Worm (Caenorhabditis elegans) whole organism, L2 larva: ENCODE measurements around the gene F47B10.9.

Experiments used
- C34F6.9 ChIP-seq: fragments of 150-350 bp; optimal IDR thresholded peaks from 2 replicates; lab custom pipeline; 2014; ENCODE audit warnings: missing biosample characterization, missing genetic modification characterization
- Y55F3AM.14 ChIP-seq: fragments of 200-800 bp; sonication (Bioruptor generic); optimal IDR thresholded peaks from 2 replicates; lab custom pipeline; 2018; ENCODE audit warnings: mild to moderate bottlenecking, missing genetic modification characterization, missing compliant biosample characterization
- aly-2 ChIP-seq: fragments of 150-350 bp; optimal IDR thresholded peaks from 2 replicates; lab custom pipeline; 2014; ENCODE audit warnings: missing biosample characterization, missing genetic modification characterization
- ama-1 ChIP-seq: fragments of 150-350 bp; optimal IDR thresholded peaks from 2 replicates; lab custom pipeline; 2018; ENCODE audit warnings: inconsistent platforms
- blmp-1 ChIP-seq: sonication (generic microtip); optimal IDR thresholded peaks from 2 replicates; lab custom pipeline; 2017; ENCODE audit warnings: missing genetic modification characterization, mild to moderate bottlenecking, missing compliant biosample characterization, antibody characterized with exemption, moderate library complexity; ENCODE audit not compliant: insufficient read depth
- ceh-82 ChIP-seq: fragments of 150-350 bp; optimal IDR thresholded peaks from 2 replicates; lab custom pipeline; 2014; ENCODE audit warnings: missing biosample characterization, missing genetic modification characterization
- dmd-4 ChIP-seq: sonication (generic microtip); optimal IDR thresholded peaks from 2 replicates; lab custom pipeline; 2017; ENCODE audit warnings: missing biosample characterization, missing genetic modification characterization
- elt-1 ChIP-seq: fragments of 150-350 bp; optimal IDR thresholded peaks from 2 replicates; lab custom pipeline; 2014; ENCODE audit warnings: missing biosample characterization, missing genetic modification characterization
- elt-3 ChIP-seq: sonication (generic microtip); optimal IDR thresholded peaks from 2 replicates; lab custom pipeline; 2017; ENCODE audit warnings: missing biosample characterization, missing genetic modification characterization
- fos-1 ChIP-seq: fragments of 150-350 bp; optimal IDR thresholded peaks from 2 replicates; lab custom pipeline; 2014; ENCODE audit warnings: missing biosample characterization, missing genetic modification characterization
- gmeb-1 ChIP-seq: fragments of 150-350 bp; optimal IDR thresholded peaks from 2 replicates; lab custom pipeline; 2014; ENCODE audit warnings: missing biosample characterization, missing genetic modification characterization
- lin-11 ChIP-seq: fragments of 150-350 bp; sonication (generic microtip); optimal IDR thresholded peaks from 2 replicates; lab custom pipeline; 2014; ENCODE audit warnings: missing biosample characterization, missing genetic modification characterization, inconsistent platforms, mixed read lengths
- lin-13 ChIP-seq: fragments of 150-350 bp; optimal IDR thresholded peaks from 2 replicates; lab custom pipeline; 2014; ENCODE audit warnings: missing biosample characterization, missing genetic modification reagents, missing genetic modification characterization
- lin-39 ChIP-seq: fragments of 150-350 bp; optimal IDR thresholded peaks from 2 replicates; lab custom pipeline; 2014; ENCODE audit warnings: missing biosample characterization, missing genetic modification reagents, missing genetic modification characterization
- lsy-2 ChIP-seq, 2 experiments: fragments of 150-350 bp in 1 of 2; sonication (generic microtip) in 1 of 2; optimal IDR thresholded peaks; 2 replicates each; lab custom pipeline; 2014 to 2017; ENCODE audit warnings: missing biosample characterization in 2 of 2, missing genetic modification characterization in 2 of 2
- mab-5 ChIP-seq: fragments of 150-350 bp; optimal IDR thresholded peaks from 2 replicates; lab custom pipeline; 2014; ENCODE audit warnings: missing biosample characterization, missing genetic modification characterization
- mbf-1 ChIP-seq: sonication (generic microtip); optimal IDR thresholded peaks from 2 replicates; lab custom pipeline; 2017; ENCODE audit warnings: missing biosample characterization, missing genetic modification characterization
- nhr-10 ChIP-seq: sonication (generic microtip); optimal IDR thresholded peaks from 2 replicates; lab custom pipeline; 2017; ENCODE audit warnings: missing biosample characterization, missing genetic modification characterization
- nhr-12 ChIP-seq: fragments of 150-350 bp; optimal IDR thresholded peaks from 2 replicates; lab custom pipeline; 2014; ENCODE audit warnings: missing biosample characterization, missing genetic modification characterization
- nhr-21 ChIP-seq: fragments of 150-350 bp; optimal IDR thresholded peaks from 2 replicates; lab custom pipeline; 2014; ENCODE audit warnings: missing biosample characterization, missing genetic modification characterization
- nhr-23 ChIP-seq: fragments of 150-350 bp; optimal IDR thresholded peaks from 2 replicates; lab custom pipeline; 2014; ENCODE audit warnings: missing biosample characterization, missing genetic modification reagents, missing genetic modification characterization
- nhr-237 ChIP-seq: fragments of 150-350 bp; optimal IDR thresholded peaks from 2 replicates; lab custom pipeline; 2014; ENCODE audit warnings: missing biosample characterization, missing genetic modification characterization
- nhr-25 ChIP-seq: fragments of 150-350 bp; sonication (generic microtip); optimal IDR thresholded peaks from 3 replicates; lab custom pipeline; 2014; ENCODE audit warnings: missing biosample characterization, missing genetic modification characterization
- nhr-77 ChIP-seq: fragments of 150-350 bp; optimal IDR thresholded peaks from 2 replicates; lab custom pipeline; 2014; ENCODE audit warnings: missing biosample characterization, missing genetic modification characterization
- peb-1 ChIP-seq: fragments of 150-350 bp; optimal IDR thresholded peaks from 2 replicates; lab custom pipeline; 2014; ENCODE audit warnings: missing biosample characterization, missing genetic modification characterization
- sem-4 ChIP-seq: fragments of 150-350 bp; optimal IDR thresholded peaks from 2 replicates; lab custom pipeline; 2014; ENCODE audit warnings: missing biosample characterization, missing genetic modification reagents, missing genetic modification characterization
- skn-1 ChIP-seq: sonication (generic microtip); optimal IDR thresholded peaks from 2 replicates; lab custom pipeline; 2017; ENCODE audit warnings: missing biosample characterization, missing genetic modification characterization
- sma-3 ChIP-seq: sonication (generic microtip); optimal IDR thresholded peaks from 2 replicates; lab custom pipeline; 2016; ENCODE audit warnings: missing genetic modification reagents, missing genetic modification characterization, missing compliant biosample characterization
- sma-9 ChIP-seq, 2 experiments: fragments of 150-350 bp in 1 of 2; sonication (generic microtip) in 1 of 2; optimal IDR thresholded peaks; 2 replicates each; lab custom pipeline; 2014 to 2016; ENCODE audit warnings: missing genetic modification characterization in 2 of 2, mild to moderate bottlenecking in 1 of 2, missing biosample characterization in 1 of 2, missing compliant biosample characterization in 1 of 2, missing genetic modification reagents in 1 of 2, moderate library complexity in 1 of 2
- unc-39 ChIP-seq: fragments of 150-350 bp; optimal IDR thresholded peaks from 2 replicates; lab custom pipeline; 2014; ENCODE audit warnings: missing biosample characterization, missing genetic modification characterization
- unc-55 ChIP-seq: fragments of 150-350 bp; sonication (generic microtip); optimal IDR thresholded peaks from 3 replicates; lab custom pipeline; 2014; ENCODE audit warnings: missing biosample characterization, missing genetic modification reagents, missing genetic modification characterization
- unc-62 ChIP-seq: fragments of 150-350 bp; optimal IDR thresholded peaks from 2 replicates; lab custom pipeline; 2014; ENCODE audit warnings: missing biosample characterization, missing genetic modification reagents, missing genetic modification characterization
- zag-1 ChIP-seq: fragments of 150-350 bp; optimal IDR thresholded peaks from 2 replicates; lab custom pipeline; 2014; ENCODE audit warnings: missing biosample characterization, missing genetic modification characterization
- ztf-1 ChIP-seq: fragments of 200-800 bp; sonication (Bioruptor generic); conservative IDR thresholded peaks from 2 replicates; pipeline ENCODE4 v1.3.6; 2022; ENCODE audit warnings: missing genetic modification characterization, missing compliant biosample characterization
- ztf-11 ChIP-seq: sonication (generic microtip); optimal IDR thresholded peaks from 2 replicates; lab custom pipeline; 2017; ENCODE audit warnings: missing biosample characterization, missing genetic modification characterization
- ztf-4 ChIP-seq: fragments of 150-350 bp; optimal IDR thresholded peaks from 2 replicates; lab custom pipeline; 2014; ENCODE audit warnings: missing biosample characterization, missing genetic modification characterization

Gene F47B10.9

DNA sequence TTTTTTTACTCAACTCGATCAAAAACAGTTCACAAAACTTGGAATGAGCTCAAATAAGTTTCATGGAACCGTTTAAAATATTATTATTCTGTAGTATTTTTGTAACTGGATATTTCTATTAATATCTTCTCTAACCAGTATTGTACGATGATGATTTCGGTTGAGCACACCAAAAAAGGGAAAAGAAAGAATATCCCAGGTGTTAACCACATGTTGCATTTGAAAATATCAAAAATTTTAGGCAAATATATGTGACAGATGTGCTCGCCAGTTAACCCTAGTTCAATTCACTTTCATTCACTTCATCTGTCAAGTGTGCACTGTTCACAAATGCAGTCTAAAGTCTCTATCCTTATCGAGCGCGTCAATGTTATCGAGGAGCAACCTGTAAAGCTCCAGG, 22.9 kb downstream of the F47B10.9 start, which contains the start of gene F47B10.4:
Gene F47B10.4 (plus strand): TSS at position 301 of the 400 bp plus-strand sequence.
- TF ChIP-seq Y55F3AM.14 (GFP tag; lab: Kevin White, UChicago): no peak
- no peak for TF ChIP-seq elt-3
- no peak for TF ChIP-seq blmp-1 (tag; lab: Kevin White, UChicago)
- no peak for TF ChIP-seq C34F6.9 (tag; lab: Kevin White, UChicago)
- TF ChIP-seq peb-1 (tag; lab: Kevin White, UChicago): no peak
- TF ChIP-seq nhr-237 (tag; lab: Kevin White, UChicago): no peak
- no peak for TF ChIP-seq mab-5 (tag; lab: Kevin White, UChicago)
- no peak for TF ChIP-seq gmeb-1 (tag; lab: Kevin White, UChicago)
- no peak for TF ChIP-seq nhr-12 (tag; lab: Kevin White, UChicago)
- TF ChIP-seq dmd-4 (tag; lab: Kevin White, UChicago): no peak
- no peak for TF ChIP-seq unc-62
- TF ChIP-seq sma-3 (GFP tag; lab: Kevin White, UChicago): no peak
- TF ChIP-seq ama-1 (lab: Kevin White, UChicago): no peak

DNA sequence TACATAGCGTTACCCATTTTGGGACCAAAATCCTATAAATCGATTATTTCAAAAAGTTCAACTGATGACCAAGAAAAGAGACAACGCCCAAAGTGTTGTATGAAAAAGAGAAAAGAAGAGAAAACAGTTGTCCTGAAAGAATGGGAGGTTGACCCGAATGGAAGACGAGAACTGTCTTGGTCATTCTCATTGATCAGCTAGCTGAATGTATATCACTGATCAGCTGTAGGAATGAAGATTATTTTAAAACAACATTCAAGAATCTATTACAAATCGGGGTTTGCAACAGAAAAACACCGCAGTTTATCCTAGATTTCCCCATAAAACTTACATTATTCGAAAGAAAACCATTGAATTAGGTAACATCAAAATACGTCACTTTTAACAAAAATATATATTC, 23.4 kb downstream of the F47B10.9 start, which contains the start of gene F47B10.5:
Gene F47B10.5 (minus strand): TSS at position 101 of the 400 bp plus-strand sequence.
- no peak for TF ChIP-seq dmd-4 (tag; lab: Kevin White, UChicago)
- TF ChIP-seq ztf-4 (tag; lab: Kevin White, UChicago): no peak
- TF ChIP-seq sem-4 (tag; lab: Kevin White, UChicago): no peak
- TF ChIP-seq fos-1: no peak
- no peak for TF ChIP-seq lsy-2 (tag; optimal IDR thresholded peaks at IDR 0.05; lab: Kevin White, UChicago)
- TF ChIP-seq nhr-23: no peak
- TF ChIP-seq lin-11: no peak

- no peak for TF ChIP-seq unc-55 (GFP tag; lab: Kevin White, UChicago)
- no peak for TF ChIP-seq ztf-1
Measured at ce11 chrX:10888201-10888600, 25.7 kb downstream of the F47B10.9 start, which contains the start of gene F47B10.6. Gene F47B10.6 (plus strand): TSS chrX:10888501.

ce11 chrX:10885872-10886271, 28.0 kb downstream of the F47B10.9 start, which contains the start of gene T21E8.5:
Gene T21E8.5 (plus strand): TSS chrX:10886172.
- no peak for TF ChIP-seq mbf-1 (tag; lab: Kevin White, UChicago)

DNA sequence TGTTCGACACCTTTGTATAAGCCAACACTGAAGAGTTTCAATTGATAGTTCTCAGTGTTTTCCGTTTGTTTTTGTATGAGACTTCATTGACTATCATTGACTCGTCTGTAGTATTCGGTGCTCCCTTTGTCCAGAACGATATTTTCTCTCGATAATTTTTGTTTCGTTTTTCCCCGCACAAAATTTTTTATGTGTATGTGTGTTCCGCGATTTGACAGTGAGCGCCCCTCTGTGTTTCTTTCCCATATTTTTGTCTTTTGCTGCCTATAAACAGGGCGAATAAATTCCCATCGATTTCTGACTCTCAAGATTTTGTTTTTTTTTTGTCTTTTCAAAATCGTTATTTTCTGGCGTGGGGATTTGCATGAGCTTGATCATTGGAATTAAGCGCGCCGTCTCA, 30.7 kb downstream of the F47B10.9 start, which contains the start of gene T21E8.7:
Gene T21E8.7 (plus strand): TSS at position 301 of the 400 bp plus-strand sequence.
- no peak for TF ChIP-seq ztf-1
- no peak for TF ChIP-seq peb-1 (tag; lab: Kevin White, UChicago)
- TF ChIP-seq nhr-10 (tag; lab: Kevin White, UChicago): no peak
- TF ChIP-seq ztf-4 (tag; lab: Kevin White, UChicago): no peak
- TF ChIP-seq nhr-21 (tag; lab: Kevin White, UChicago): no peak
- no peak for TF ChIP-seq fos-1
- no peak for TF ChIP-seq blmp-1 (tag; lab: Kevin White, UChicago)
- no peak for TF ChIP-seq elt-3
- no peak for TF ChIP-seq nhr-237 (tag; lab: Kevin White, UChicago)
- no peak for TF ChIP-seq unc-39 (tag; lab: Kevin White, UChicago)
- TF ChIP-seq nhr-77 (tag; lab: Kevin White, UChicago): no peak
- TF ChIP-seq elt-1 (tag; lab: Kevin White, UChicago): no peak
- TF ChIP-seq unc-62: no peak
- TF ChIP-seq aly-2 (tag; lab: Kevin White, UChicago): no peak
- no peak for TF ChIP-seq unc-55 (GFP tag; lab: Kevin White, UChicago)
- no peak for TF ChIP-seq ztf-11 (tag; lab: Kevin White, UChicago)
- no peak for TF ChIP-seq ceh-82 (tag; lab: Kevin White, UChicago)
- no peak for TF ChIP-seq C34F6.9 (tag; lab: Kevin White, UChicago)
- TF ChIP-seq lin-39 (tag; lab: Kevin White, UChicago): no peak
- TF ChIP-seq zag-1: no peak
- TF ChIP-seq, all 48 proteins: peak for 0

DNA sequence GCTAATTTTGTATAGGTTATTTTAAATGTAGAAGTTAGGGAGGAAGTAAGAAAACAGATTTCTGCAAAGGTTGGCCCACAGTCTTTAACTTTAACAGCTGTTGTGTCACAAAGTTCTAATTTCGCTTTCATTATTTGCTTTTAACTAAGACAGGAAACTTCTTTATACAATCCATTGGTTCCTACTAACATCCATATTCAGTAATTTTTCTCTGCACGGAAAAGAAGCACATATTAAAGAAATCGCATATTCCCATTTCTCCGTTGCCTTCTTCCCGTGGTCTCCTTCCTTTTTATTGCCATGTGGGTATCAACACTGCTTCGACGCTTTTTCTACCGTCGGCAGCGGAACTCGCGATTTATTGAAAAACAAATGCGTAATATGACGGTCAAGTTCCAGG, 31.9 kb downstream of the F47B10.9 start, which contains the start of gene T21E8.6:
Gene T21E8.6 (plus strand): TSS at position 301 of the 400 bp plus-strand sequence.
- no peak for TF ChIP-seq unc-39 (tag; lab: Kevin White, UChicago)
- TF ChIP-seq sma-9 (GFP tag; optimal IDR thresholded peaks at IDR 0.05; lab: Kevin White, UChicago): no peak
- TF ChIP-seq sma-9 (tag; optimal IDR thresholded peaks at IDR 0.05; lab: Kevin White, UChicago): no peak
- TF ChIP-seq unc-55 (GFP tag; lab: Kevin White, UChicago): no peak
- TF ChIP-seq lin-13 (GFP tag; lab: Kevin White, UChicago): no peak
- TF ChIP-seq zag-1: no peak
- no peak for TF ChIP-seq lin-39 (tag; lab: Kevin White, UChicago)
- TF ChIP-seq lsy-2 (tag; optimal IDR thresholded peaks at IDR 0.05; lab: Kevin White, UChicago): no peak
- TF ChIP-seq nhr-25 (tag; lab: Kevin White, UChicago): no peak
- TF ChIP-seq skn-1 (tag; lab: Kevin White, UChicago): no peak
